Worm (Caenorhabditis elegans): ENCODE data around the gene F44E2.10.

F44E2.10 gene

ce11 chrIII:8799964-8800795 is 30.7 kb downstream of the F44E2.10 start, which contains the start of gene F54F2.6 (continued):
- no peak for TF ChIP-seq ceh-44 (GFP tag; IDR thresholded peaks at IDR 0.05)
- TF ChIP-seq lin-15B (tag; optimal IDR thresholded peaks at IDR 0.05): no peak
- peak; percentile 78 for TF ChIP-seq dmd-6 (GFP tag; IDR thresholded peaks at IDR 0.05)
- TF ChIP-seq R02D3.7 (tag; optimal IDR thresholded peaks at IDR 0.05): no peak
- TF ChIP-seq tag-97 (GFP tag; IDR thresholded peaks at IDR 0.05): 0 out of 2 replicates have a peak, but pooled peaks have one; percentile 32
- TF ChIP-seq hlh-30 (tag; optimal IDR thresholded peaks at IDR 0.05; ENCODE audit: insufficient read depth): peak; percentile 95
- TF ChIP-seq set-16 (GFP tag; IDR thresholded peaks at IDR 0.05): peak; percentile 87
- TF ChIP-seq egl-43 (GFP tag; IDR thresholded peaks at IDR 0.05): peak; percentile 79
- no peak for TF ChIP-seq nhr-76 (tag; optimal IDR thresholded peaks at IDR 0.05)
- TF ChIP-seq php-3 (GFP tag; IDR thresholded peaks at IDR 0.05): no peak
- peak; percentile 67; the same call in 1 of the 2 replicates for TF ChIP-seq dmd-8 (GFP tag; IDR thresholded peaks at IDR 0.05)
- no peak for TF ChIP-seq Y105C5A.15 (GFP tag; IDR thresholded peaks at IDR 0.05)
- peak; percentile 7 for TF ChIP-seq ceh-28 (tag; optimal IDR thresholded peaks at IDR 0.05)
- 0 out of 2 replicates have a peak, but pooled peaks have one; percentile 66 for TF ChIP-seq D1046.2 (GFP tag; IDR thresholded peaks at IDR 0.05)
- peak; percentile 33 for TF ChIP-seq dpl-1 (GFP tag; optimal IDR thresholded peaks at IDR 0.05)
- no peak for TF ChIP-seq ZK546.5 (tag; optimal IDR thresholded peaks at IDR 0.05)
- TF ChIP-seq attf-4 (tag; optimal IDR thresholded peaks at IDR 0.05): no peak
- TF ChIP-seq mdl-1 (tag; optimal IDR thresholded peaks at IDR 0.05): peak; percentile 69 to 98
- peak; percentile 27 for TF ChIP-seq ces-1 (GFP tag; optimal IDR thresholded peaks at IDR 0.05)

DNA sequence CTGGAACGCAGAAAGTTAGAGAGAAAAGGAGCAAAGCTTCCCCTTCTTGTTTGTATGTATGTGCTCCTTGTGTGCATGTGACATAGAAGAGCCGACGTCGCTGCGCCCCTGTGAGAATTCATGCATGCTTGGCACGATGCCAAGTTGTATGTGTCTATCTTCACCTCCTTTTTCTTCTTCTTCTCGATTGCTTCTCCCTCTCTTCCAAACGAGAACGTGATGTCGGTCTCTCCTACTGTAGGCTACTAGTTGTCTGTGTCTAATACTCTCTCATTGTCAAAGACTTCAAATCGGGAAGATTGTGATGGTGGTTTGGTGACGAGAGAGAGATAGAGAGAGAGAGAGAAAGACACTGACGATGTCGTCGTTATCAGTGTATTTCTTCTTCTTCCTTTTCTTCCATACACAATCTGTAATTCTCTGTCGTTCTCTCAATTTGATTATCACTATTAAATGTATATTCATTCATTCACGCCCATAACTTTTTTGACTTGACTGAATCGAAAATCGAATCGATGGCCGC is 33.6 kb downstream of the F44E2.10 start:
- TF ChIP-seq hlh-11 (tag; optimal IDR thresholded peaks at IDR 0.05): peak; percentile 99
- TF ChIP-seq lin-13 (GFP tag; optimal IDR thresholded peaks at IDR 0.05): peak; percentile 79
- peak; percentile 8 for TF ChIP-seq nhr-25 (tag; optimal IDR thresholded peaks at IDR 0.05; ENCODE audit: borderline replicate concordance, insufficient read depth)
- TF ChIP-seq ZK337.2 (GFP tag; IDR thresholded peaks at IDR 0.05): 0 out of 2 replicates have a peak, but pooled peaks have one; percentile 41
- no peak for TF ChIP-seq zip-11 (GFP tag; IDR thresholded peaks at IDR 0.05)
- TF ChIP-seq lin-29 (GFP tag; IDR thresholded peaks at IDR 0.05): no peak; the same call in 1 of the 2 replicates
- TF ChIP-seq pha-4 (GFP tag; IDR thresholded peaks at IDR 0.05): peak; percentile 17; the same call in 1 of the 2 replicates
- TF ChIP-seq pha-4 (tag; optimal IDR thresholded peaks at IDR 0.05): no peak
- peak; percentile 58 for TF ChIP-seq set-16 (GFP tag; IDR thresholded peaks at IDR 0.05)
- TF ChIP-seq ceh-82 (tag; optimal IDR thresholded peaks at IDR 0.05): no peak
- no peak for TF ChIP-seq Y105C5A.15 (GFP tag; IDR thresholded peaks at IDR 0.05)
- TF ChIP-seq ztf-7 (tag; optimal IDR thresholded peaks at IDR 0.05): peak; percentile 35
- TF ChIP-seq ceh-32 (tag; optimal IDR thresholded peaks at IDR 0.05; ENCODE audit: poor library complexity): no peak
- TF ChIP-seq mep-1 (tag; optimal IDR thresholded peaks at IDR 0.05): peak; percentile 92
- peak; percentile 80 for TF ChIP-seq hmg-1.1 (GFP tag; IDR thresholded peaks at IDR 0.05)
- TF ChIP-seq lin-1 (GFP tag; IDR thresholded peaks at IDR 0.05): peak; percentile 70
- peak; percentile 78 for TF ChIP-seq nhr-102 (tag; optimal IDR thresholded peaks at IDR 0.05)
- TF ChIP-seq rbr-2 (tag; optimal IDR thresholded peaks at IDR 0.05): peak; percentile 92
- peak; percentile 96 for TF ChIP-seq hlh-30 (tag; optimal IDR thresholded peaks at IDR 0.05; ENCODE audit: insufficient read depth)
- no peak for TF ChIP-seq duxl-1 (tag; optimal IDR thresholded peaks at IDR 0.05; ENCODE audit: poor library complexity)
- TF ChIP-seq T26A8.4 (GFP tag; IDR thresholded peaks at IDR 0.05): peak; percentile 73
- peak; percentile 74 for TF ChIP-seq aha-1 (tag)
- peak; percentile 81 for TF ChIP-seq nhr-10 (tag; optimal IDR thresholded peaks at IDR 0.05)
- peak; percentile 19 for TF ChIP-seq attf-4 (tag; optimal IDR thresholded peaks at IDR 0.05)
- peak; percentile 68 for TF ChIP-seq tra-1 (GFP tag; IDR thresholded peaks at IDR 0.05)
- peak; percentile 93 for TF ChIP-seq mxl-3 (GFP tag; optimal IDR thresholded peaks at IDR 0.05)
- peak; percentile 56 for TF ChIP-seq mes-2 (tag; optimal IDR thresholded peaks at IDR 0.05; ENCODE audit: poor library complexity, severe bottlenecking)
- TF ChIP-seq arid-1 (GFP tag; conservative IDR thresholded peaks at IDR 0.05): 0 out of 2 replicates have a peak, but pooled peaks have one; percentile 24
- TF ChIP-seq dve-1 (tag; optimal IDR thresholded peaks at IDR 0.05; ENCODE audit: insufficient read depth): peak; percentile 97
- TF ChIP-seq jun-1 (tag; optimal IDR thresholded peaks at IDR 0.05): peak; percentile 82
- TF ChIP-seq nhr-77 (tag; optimal IDR thresholded peaks at IDR 0.05): peak; percentile 93
